Fruit fly (Drosophila melanogaster) whole organism, embryonic: ENCODE results near the gene lectin-24A.

Experiments used
- BtbVII ChIP-seq: fragments of 200-800 bp; sonication (Bioruptor generic); optimal IDR thresholded peaks from 3 replicates; lab custom pipeline; 2017; ENCODE audit warnings: missing biosample characterization, mild to moderate bottlenecking, missing genetic modification characterization
- Bteb2 ChIP-seq: fragments of 200-800 bp; sonication (Bioruptor generic); optimal IDR thresholded peaks from 2 replicates; lab custom pipeline; 2016; ENCODE audit warnings: missing biosample characterization, missing genetic modification characterization
- CG10209 ChIP-seq: fragments of 200-800 bp; sonication (Bioruptor generic); optimal IDR thresholded peaks from 3 replicates; lab custom pipeline; 2017; ENCODE audit warnings: missing biosample characterization, mild to moderate bottlenecking, missing genetic modification characterization, missing genetic modification reagents
- CG11093 ChIP-seq: fragments of 200-800 bp; sonication (Bioruptor generic); IDR thresholded peaks from 3 replicates; pipeline ENCODE4 v1.3.6; 2022; ENCODE audit warnings: missing biosample characterization, missing genetic modification characterization
- CG12236 ChIP-seq: fragments of 200-800 bp; sonication (Bioruptor generic); optimal IDR thresholded peaks from 2 replicates; lab custom pipeline; 2016; ENCODE audit warnings: missing biosample characterization, missing genetic modification characterization
- CG14710 ChIP-seq: fragments of 200-800 bp; sonication (Bioruptor generic); optimal IDR thresholded peaks from 3 replicates; lab custom pipeline; 2019; ENCODE audit warnings: missing biosample characterization, mild to moderate bottlenecking, missing genetic modification characterization, moderate library complexity
- CG15514 ChIP-seq: fragments of 200-800 bp; sonication (Bioruptor generic); optimal IDR thresholded peaks from 3 replicates; lab custom pipeline; 2017; ENCODE audit warnings: missing biosample characterization, missing genetic modification characterization, mild to moderate bottlenecking, moderate library complexity, missing genetic modification reagents
- CG1603 ChIP-seq: fragments of 200-800 bp; sonication (Bioruptor generic); optimal IDR thresholded peaks from 2 replicates; lab custom pipeline; 2019; ENCODE audit warnings: missing biosample characterization, mild to moderate bottlenecking, missing genetic modification characterization, moderate library complexity
- CG17186 ChIP-seq: fragments of 200-800 bp; sonication (Bioruptor generic); optimal IDR thresholded peaks from 3 replicates; lab custom pipeline; 2017; ENCODE audit warnings: missing biosample characterization, missing genetic modification reagents, missing genetic modification characterization
- CG17568 ChIP-seq: fragments of 200-800 bp; sonication (Bioruptor generic); optimal IDR thresholded peaks from 2 replicates; lab custom pipeline; 2018; ENCODE audit warnings: missing biosample characterization, mild to moderate bottlenecking, missing genetic modification characterization, moderate library complexity
- CG17802 ChIP-seq: fragments of 200-800 bp; sonication (Bioruptor generic); optimal IDR thresholded peaks from 2 replicates; lab custom pipeline; 2018; ENCODE audit warnings: missing biosample characterization, mild to moderate bottlenecking, missing genetic modification characterization, moderate library complexity
- CG17912 ChIP-seq: fragments of 200-800 bp; sonication (Bioruptor generic); optimal IDR thresholded peaks from 2 replicates; lab custom pipeline; 2018; ENCODE audit warnings: missing biosample characterization, mild to moderate bottlenecking, missing genetic modification characterization
- CG18764 ChIP-seq: fragments of 200-800 bp; sonication (Bioruptor generic); optimal IDR thresholded peaks from 3 replicates; lab custom pipeline; 2016; ENCODE audit warnings: missing biosample characterization, missing genetic modification characterization
- CG3407 ChIP-seq: fragments of 200-800 bp; sonication (Bioruptor generic); optimal IDR thresholded peaks from 2 replicates; lab custom pipeline; 2018; ENCODE audit warnings: missing biosample characterization, mild to moderate bottlenecking, missing genetic modification characterization
- CG34376 ChIP-seq: fragments of 200-800 bp; sonication (Bioruptor generic); optimal IDR thresholded peaks from 2 replicates; lab custom pipeline; 2018; ENCODE audit warnings: missing biosample characterization, mild to moderate bottlenecking, missing genetic modification characterization
- CG3995 ChIP-seq: fragments of 200-800 bp; sonication (Bioruptor generic); optimal IDR thresholded peaks from 3 replicates; lab custom pipeline; 2016; ENCODE audit warnings: missing biosample characterization, missing genetic modification characterization
- CG4617 ChIP-seq: fragments of 200-800 bp; sonication (Bioruptor generic); optimal IDR thresholded peaks from 3 replicates; lab custom pipeline; 2016; ENCODE audit warnings: missing biosample characterization, missing genetic modification characterization, borderline replicate concordance
- CG4707 ChIP-seq: fragments of 200-800 bp; sonication (Bioruptor generic); optimal IDR thresholded peaks from 2 replicates; lab custom pipeline; 2018; ENCODE audit warnings: missing biosample characterization, mild to moderate bottlenecking, missing genetic modification characterization, moderate library complexity
- CG6689 ChIP-seq: fragments of 200-800 bp; sonication (Bioruptor generic); IDR thresholded peaks from 2 replicates; pipeline ENCODE4 v1.3.6; 2022; ENCODE audit warnings: missing biosample characterization, missing genetic modification characterization
- CG6854 ChIP-seq: fragments of 200-800 bp; sonication (Bioruptor generic); optimal IDR thresholded peaks from 3 replicates; lab custom pipeline; 2017; ENCODE audit warnings: missing biosample characterization, mild to moderate bottlenecking, missing genetic modification characterization
- CG7372 ChIP-seq: fragments of 200-800 bp; sonication (Bioruptor generic); IDR thresholded peaks from 2 replicates; pipeline ENCODE4 v1.3.6; 2022; ENCODE audit warnings: missing biosample characterization, missing genetic modification characterization
- CG9797 ChIP-seq: fragments of 200-800 bp; sonication (Bioruptor generic); optimal IDR thresholded peaks from 3 replicates; lab custom pipeline; 2018; ENCODE audit warnings: missing biosample characterization, mild to moderate bottlenecking, missing genetic modification characterization
- CG9817 ChIP-seq: fragments of 200-800 bp; sonication (Bioruptor generic); optimal IDR thresholded peaks from 2 replicates; lab custom pipeline; 2018; ENCODE audit warnings: missing biosample characterization, mild to moderate bottlenecking, missing genetic modification characterization, moderate library complexity
- CkIIα-i1 ChIP-seq: fragments of 200-800 bp; sonication (Bioruptor generic); IDR thresholded peaks from 2 replicates; pipeline ENCODE4 v1.3.6; 2022; ENCODE audit warnings: missing biosample characterization, missing genetic modification characterization
- Ets65A ChIP-seq: fragments of 200-800 bp; sonication (Bioruptor generic); peaks from one replicate; lab custom pipeline; 2016; ENCODE audit warnings: missing biosample characterization, missing genetic modification characterization
- HHEX ChIP-seq: fragments of 200-800 bp; sonication (Bioruptor generic); optimal IDR thresholded peaks from 3 replicates; lab custom pipeline; 2017; ENCODE audit warnings: missing biosample characterization, mild to moderate bottlenecking, missing genetic modification characterization, missing genetic modification reagents
- Hand ChIP-seq: fragments of 200-800 bp; sonication (Bioruptor generic); optimal IDR thresholded peaks from 2 replicates; lab custom pipeline; 2017; ENCODE audit warnings: mild to moderate bottlenecking, missing biosample characterization, missing genetic modification reagents, missing genetic modification characterization
- Hey ChIP-seq: fragments of 200-800 bp; sonication (Bioruptor generic); optimal IDR thresholded peaks from 3 replicates; lab custom pipeline; 2018; ENCODE audit warnings: missing biosample characterization, mild to moderate bottlenecking, missing genetic modification characterization
- Hr78 ChIP-seq, 2 experiments: fragments of 200-800 bp in 1 of 2; fragments of >200 bp in 1 of 2; sonication (Bioruptor generic) in 1 of 2; optimal IDR thresholded peaks; 2 replicates each; lab custom pipeline; 2017 to 2019; ENCODE audit warnings: missing biosample characterization in 2 of 2, missing genetic modification characterization in 2 of 2, mild to moderate bottlenecking in 1 of 2, moderate library complexity in 1 of 2
- Mes4 ChIP-seq: fragments of 200-800 bp; sonication (Bioruptor generic); optimal IDR thresholded peaks from 2 replicates; lab custom pipeline; 2016; ENCODE audit warnings: missing biosample characterization, missing genetic modification characterization
- Mrtf ChIP-seq: fragments of 200-800 bp; sonication (Bioruptor generic); IDR thresholded peaks from 3 replicates; pipeline ENCODE4 v1.3.6; 2022; ENCODE audit warnings: missing biosample characterization, missing genetic modification characterization
- Nf-YA ChIP-seq: fragments of 200-800 bp; sonication (Bioruptor generic); IDR thresholded peaks from 2 replicates; pipeline ENCODE4 v1.3.6; 2022; ENCODE audit warnings: missing biosample characterization, missing genetic modification characterization
- Sry-β ChIP-seq: fragments of 200-800 bp; sonication (Bioruptor generic); optimal IDR thresholded peaks from 2 replicates; lab custom pipeline; 2018; ENCODE audit warnings: missing biosample characterization, mild to moderate bottlenecking, missing genetic modification characterization, moderate library complexity
- Usf ChIP-seq: fragments of 200-800 bp; sonication (Bioruptor generic); optimal IDR thresholded peaks from 2 replicates; lab custom pipeline; 2017; ENCODE audit warnings: missing genotype, missing biosample characterization, missing genetic modification characterization
- ab ChIP-seq: fragments of 200-800 bp; sonication (Bioruptor generic); optimal IDR thresholded peaks from 2 replicates; lab custom pipeline; 2016; ENCODE audit warnings: missing biosample characterization, missing genetic modification characterization
- az2 ChIP-seq: fragments of 200-800 bp; sonication (Bioruptor generic); optimal IDR thresholded peaks from 3 replicates; lab custom pipeline; 2016; ENCODE audit warnings: missing biosample characterization, missing genetic modification characterization
- bab2 ChIP-seq: fragments of 200-800 bp; sonication (Bioruptor generic); optimal IDR thresholded peaks from 2 replicates; lab custom pipeline; 2016; ENCODE audit warnings: missing biosample characterization, missing genetic modification characterization
- br ChIP-seq: fragments of >200 bp; optimal IDR thresholded peaks from 2 replicates; lab custom pipeline; 2017
- chn ChIP-seq: fragments of 200-800 bp; sonication (Bioruptor generic); optimal IDR thresholded peaks from 2 replicates; lab custom pipeline; 2016; ENCODE audit warnings: missing biosample characterization, missing genetic modification characterization
- dm ChIP-seq: fragments of 200-800 bp; sonication (Bioruptor generic); optimal IDR thresholded peaks from 3 replicates; lab custom pipeline; 2016; ENCODE audit warnings: missing biosample characterization, missing genetic modification characterization
- fd102C ChIP-seq: fragments of 200-800 bp; sonication (Bioruptor generic); optimal IDR thresholded peaks from 2 replicates; lab custom pipeline; 2018; ENCODE audit warnings: missing biosample characterization, mild to moderate bottlenecking, missing genetic modification characterization, moderate library complexity
- ftz-f1 ChIP-seq: fragments of 200-800 bp; sonication (Bioruptor generic); optimal IDR thresholded peaks from 2 replicates; lab custom pipeline; 2016; ENCODE audit warnings: missing biosample characterization, missing genetic modification characterization
- nau ChIP-seq: fragments of 200-800 bp; sonication (Bioruptor generic); optimal IDR thresholded peaks from 3 replicates; lab custom pipeline; 2017; ENCODE audit warnings: missing biosample characterization, mild to moderate bottlenecking, missing genetic modification characterization, missing genetic modification reagents
- odd ChIP-seq: fragments of 200-800 bp; sonication (Bioruptor generic); optimal IDR thresholded peaks from 2 replicates; lab custom pipeline; 2017; ENCODE audit warnings: missing biosample characterization, mild to moderate bottlenecking, missing genetic modification characterization
- pan ChIP-seq, 4 experiments: fragments of >200 bp in 3 of 4; fragments of 200-800 bp in 1 of 4; sonication (Bioruptor generic) in 1 of 4; optimal IDR thresholded peaks in 3 of 4; IDR thresholded peaks in 1 of 4; 2 replicates each; pipeline versions ENCODE4 v1.3.6 to Lab custom; 2017 to 2022; ENCODE audit warnings: missing biosample characterization in 2 of 4, missing genetic modification characterization in 2 of 4, mixed read lengths in 1 of 4
- pzg ChIP-seq: fragments of 200-800 bp; sonication (Bioruptor generic); optimal IDR thresholded peaks from 3 replicates; lab custom pipeline; 2018; ENCODE audit warnings: missing biosample characterization, mild to moderate bottlenecking, missing genetic modification characterization, moderate library complexity
- rib ChIP-seq: fragments of 200-800 bp; sonication (Bioruptor generic); IDR thresholded peaks from 2 replicates; pipeline ENCODE4 v1.3.6; 2022; ENCODE audit warnings: missing biosample characterization, missing genetic modification characterization
- stc ChIP-seq: fragments of 200-800 bp; sonication (Bioruptor generic); IDR thresholded peaks from 2 replicates; pipeline ENCODE4 v1.3.6; 2022; ENCODE audit warnings: missing biosample characterization, missing genetic modification characterization
- tgo ChIP-seq: fragments of 200-800 bp; sonication (Bioruptor generic); IDR thresholded peaks from 3 replicates; pipeline ENCODE4 v1.3.6; 2022; ENCODE audit warnings: missing biosample characterization, missing genetic modification characterization
- twi ChIP-seq: fragments of 200-800 bp; optimal IDR thresholded peaks from 2 replicates; lab custom pipeline; 2019; ENCODE audit warnings: missing biosample characterization, mild to moderate bottlenecking, missing genetic modification characterization, moderate library complexity
- zfh1 ChIP-seq: fragments of 200-800 bp; sonication (Bioruptor generic); IDR thresholded peaks from 3 replicates; pipeline ENCODE4 v1.3.6; 2022; ENCODE audit warnings: missing biosample characterization, missing genetic modification characterization

Gene lectin-24A

DNA sequence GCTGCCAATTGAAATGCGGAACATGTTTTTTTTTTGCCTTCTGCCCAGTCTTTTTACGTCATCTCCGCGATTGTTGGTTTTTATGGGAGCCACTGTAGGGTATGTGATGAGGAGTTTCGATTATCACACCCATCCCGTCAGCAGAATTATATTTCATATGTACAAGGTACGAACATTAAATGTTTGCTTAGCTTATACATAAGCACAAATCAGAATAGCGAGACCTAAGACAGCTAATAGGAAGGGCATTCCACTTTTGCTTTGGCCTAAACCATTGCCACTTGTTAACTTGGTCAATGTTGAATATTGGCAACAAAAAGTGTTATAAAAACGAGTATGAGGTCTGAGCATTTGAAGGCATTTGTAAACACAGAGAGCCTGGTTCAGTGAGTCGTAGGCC, 14.3 kb downstream of the lectin-24A start, which contains the start of gene CG2816 (continued):
- peak; percentile 14 for TF ChIP-seq Hey (tag; lab: Kevin White, UChicago)
- no peak for TF ChIP-seq CG18764 (GFP tag; lab: Kevin White, UChicago)
- no peak for TF ChIP-seq odd
- TF ChIP-seq CG3995 (GFP tag; lab: Kevin White, UChicago), result peak; percentile 28
- TF ChIP-seq CG34376, result peak; percentile 13
- TF ChIP-seq CG17802 (tag; lab: Kevin White, UChicago), result no peak
- TF ChIP-seq CG6689 (GFP tag; lab: Robert Waterston, UW), result 0 out of 2 replicates have a peak, but pooled peaks have one; percentile 35
- peak; percentile 40 for TF ChIP-seq az2
- no peak for TF ChIP-seq Hand (GFP tag; lab: Kevin White, UChicago)
- TF ChIP-seq CG9817 (tag; lab: Kevin White, UChicago), result peak; percentile 91
- TF ChIP-seq Mes4 (GFP tag; lab: Kevin White, UChicago), result no peak
- no peak for TF ChIP-seq nau (GFP tag; lab: Kevin White, UChicago)
- TF ChIP-seq stc (GFP tag; lab: Robert Waterston, UW), result no peak
- no peak for TF ChIP-seq Ets65A (GFP tag; lab: Kevin White, UChicago)
- TF ChIP-seq dm (GFP tag; lab: Kevin White, UChicago), result no peak
- no peak for TF ChIP-seq pzg (GFP tag; lab: Kevin White, UChicago)
- TF ChIP-seq Nf-YA (GFP tag; lab: Robert Waterston, UW), result no peak
- TF ChIP-seq ab (GFP tag; lab: Kevin White, UChicago), result peak; percentile 47
- TF ChIP-seq BtbVII (GFP tag; lab: Kevin White, UChicago), result peak; percentile 33
- TF ChIP-seq CG14710 (tag; lab: Kevin White, UChicago), result no peak
- peak; percentile 78 for TF ChIP-seq tgo (GFP tag; lab: Robert Waterston, UW)
- no peak for TF ChIP-seq br
- TF ChIP-seq pan (optimal IDR thresholded peaks at IDR 0.05; lab: Kevin White, UChicago), result no peak
- peak in 1 of 2 experiments; percentile 60 for TF ChIP-seq pan (GFP tag; optimal IDR thresholded peaks at IDR 0.05 in 1 of 2, IDR thresholded peaks at IDR 0.05 in 1 of 2)
- TF ChIP-seq chn (GFP tag; lab: Kevin White, UChicago), result peak; percentile 25
- peak; percentile 18 for TF ChIP-seq CG4617 (GFP tag; lab: Kevin White, UChicago)
- no peak for TF ChIP-seq CG6854 (GFP tag; lab: Kevin White, UChicago)
- TF ChIP-seq CkIIα-i1, result no peak
- peak; percentile 38 for TF ChIP-seq CG15514 (GFP tag; lab: Kevin White, UChicago)
- no peak for TF ChIP-seq CG11093 (GFP tag; lab: Robert Waterston, UW)
- no peak for TF ChIP-seq CG9797
- TF ChIP-seq CG1603, result peak; percentile 51
- peak; percentile 54 for TF ChIP-seq CG10209 (GFP tag; lab: Kevin White, UChicago)
- no peak for TF ChIP-seq twi
- TF ChIP-seq HHEX (GFP tag; lab: Kevin White, UChicago), result peak; percentile 35
- TF ChIP-seq ftz-f1 (GFP tag; lab: Kevin White, UChicago), result peak; percentile 35
- peak; percentile 78; the same call in 2 of the 3 replicates for TF ChIP-seq Mrtf (GFP tag; lab: Robert Waterston, UW)
- no peak for TF ChIP-seq CG12236 (GFP tag; lab: Kevin White, UChicago)
- no peak for TF ChIP-seq CG3407 (GFP tag; lab: Kevin White, UChicago)
- peak; percentile 65; the same call in 2 of the 3 replicates for TF ChIP-seq zfh1 (GFP tag; lab: Robert Waterston, UW)
- no peak for TF ChIP-seq Bteb2 (GFP tag; lab: Kevin White, UChicago)
- no peak for TF ChIP-seq fd102C (GFP tag; lab: Kevin White, UChicago)
- TF ChIP-seq Hr78 (GFP tag; optimal IDR thresholded peaks at IDR 0.05; lab: Kevin White, UChicago), result no peak
- peak; percentile 72 for TF ChIP-seq Usf (GFP tag; lab: Kevin White, UChicago)
- no peak for TF ChIP-seq CG17186 (GFP tag; lab: Kevin White, UChicago)
- TF ChIP-seq CG17912 (GFP tag; lab: Kevin White, UChicago), result no peak
- TF ChIP-seq bab2 (GFP tag; lab: Kevin White, UChicago), result peak; percentile 0
- TF ChIP-seq rib (GFP tag; lab: Robert Waterston, UW), result peak; percentile 94
- no peak for TF ChIP-seq CG4707
- TF ChIP-seq Sry-β (GFP tag; lab: Kevin White, UChicago), result no peak
- no peak for TF ChIP-seq CG17568 (GFP tag; lab: Kevin White, UChicago)
- TF ChIP-seq CG7372, result peak; percentile 85
